Worm (Caenorhabditis elegans): ENCODE results near the gene F26F2.1.

Gene F26F2.1

ce11 chrV:20545742-20546141, 16.0 kb downstream of the F26F2.1 start:
- TF ChIP-seq nhr-179 (tag; optimal IDR thresholded peaks at IDR 0.05), result no peak
- TF ChIP-seq ztf-26 (tag; optimal IDR thresholded peaks at IDR 0.05), result no peak
- no peak for TF ChIP-seq lin-40 (tag; optimal IDR thresholded peaks at IDR 0.05)
- no peak for TF ChIP-seq unc-130 (GFP tag; optimal IDR thresholded peaks at IDR 0.05)
- no peak for TF ChIP-seq Y95B8A.8 (GFP tag; IDR thresholded peaks at IDR 0.05)
- TF ChIP-seq madf-6 (GFP tag; IDR thresholded peaks at IDR 0.05), result no peak
- TF ChIP-seq nhr-120 (GFP tag; IDR thresholded peaks at IDR 0.05), result no peak
- no peak for TF ChIP-seq F23B12.7 (tag; optimal IDR thresholded peaks at IDR 0.05; ENCODE audit: insufficient read depth)
- TF ChIP-seq hlh-12 (tag; optimal IDR thresholded peaks at IDR 0.05), result no peak
- no peak for TF ChIP-seq nfya-2 (GFP tag; IDR thresholded peaks at IDR 0.05)
- TF ChIP-seq lag-1 (GFP tag; IDR thresholded peaks at IDR 0.05), result no peak
- no peak for TF ChIP-seq mxl-1 (tag; optimal IDR thresholded peaks at IDR 0.05)
- TF ChIP-seq F57A8.1 (GFP tag; optimal IDR thresholded peaks at IDR 0.05), result no peak

ce11 chrV:20544610-20545009, 17.1 kb downstream of the F26F2.1 start:
- TF ChIP-seq somi-1 (GFP tag; optimal IDR thresholded peaks at IDR 0.05) (no peak), ztf-25 (GFP tag; IDR thresholded peaks at IDR 0.05) (no peak), hmg-1.2 (GFP tag; IDR thresholded peaks at IDR 0.05) (peak; percentile 72)

- TF ChIP-seq nhr-179 (tag; optimal IDR thresholded peaks at IDR 0.05) (no peak), B0019.2 (GFP tag; conservative IDR thresholded peaks at IDR 0.05) (no peak), bed-2 (GFP tag; IDR thresholded peaks at IDR 0.05) (no peak), lir-1 (GFP tag; conservative IDR thresholded peaks at IDR 0.05) (no peak), snpc-3.4 (tag; optimal IDR thresholded peaks at IDR 0.05) (no peak), Y95B8A.8 (GFP tag; IDR thresholded peaks at IDR 0.05) (no peak), aptf-2 (GFP tag; conservative IDR thresholded peaks at IDR 0.05) (no peak), mes-4 (tag; optimal IDR thresholded peaks at IDR 0.05) (no peak)
Measured at ce11 chrV:20544092-20544491, 17.6 kb downstream of the F26F2.1 start, which contains the start of gene slc-36.3. Gene slc-36.3 (minus strand): TSS chrV:20544192.

- TF ChIP-seq B0261.1 (tag; optimal IDR thresholded peaks at IDR 0.05) (no peak), hmg-1.2 (GFP tag; IDR thresholded peaks at IDR 0.05) (peak; percentile 85), ekl-4 (GFP tag; IDR thresholded peaks at IDR 0.05) (no peak), C06A6.2 (GFP tag; conservative IDR thresholded peaks at IDR 0.05) (no peak)
Measured at ce11 chrV:20539055-20539454, 22.6 kb downstream of the F26F2.1 start, which contains the start of gene Y38H6C.16. Gene Y38H6C.16 (minus strand): TSS chrV:20539347.

ce11 chrV:20536208-20536607, 25.5 kb downstream of the F26F2.1 start, which contains the start of gene Y38H6C.15:
Gene Y38H6C.15 (minus strand): TSS chrV:20536308.
- no peak for TF ChIP-seq madf-3 (GFP tag; IDR thresholded peaks at IDR 0.05)
- TF ChIP-seq F39B2.1 (GFP tag; IDR thresholded peaks at IDR 0.05), result no peak

- no peak for TF ChIP-seq rec-8 (tag; optimal IDR thresholded peaks at IDR 0.05)
- no peak for TF ChIP-seq ekl-4 (GFP tag; IDR thresholded peaks at IDR 0.05)
- no peak for TF ChIP-seq ztf-28 (GFP tag; IDR thresholded peaks at IDR 0.05)
- no peak for TF ChIP-seq efl-1 (GFP tag; optimal IDR thresholded peaks at IDR 0.05)
- no peak for TF ChIP-seq F37B4.10 (GFP tag; IDR thresholded peaks at IDR 0.05)
Measured at ce11 chrV:20534072-20534471, 27.6 kb downstream of the F26F2.1 start, which contains the start of gene famh-161. Gene famh-161 (minus strand): TSS chrV:20534172.
